Worm (Caenorhabditis elegans) whole organism, young adult: ENCODE data around the gene Y22F5A.11.

Experiments used
- hmg-1.2 ChIP-seq: fragments of 200-800 bp; sonication (Bioruptor generic); IDR thresholded peaks from 2 replicates; pipeline ENCODE4 v1.3.6; 2022; ENCODE audit warnings: missing genetic modification reagents, missing genetic modification characterization, missing compliant biosample characterization
- madf-6 ChIP-seq: fragments of 200-800 bp; sonication (Bioruptor generic); IDR thresholded peaks from 2 replicates; pipeline ENCODE4 v1.3.6; 2022; ENCODE audit warnings: missing genetic modification reagents, missing genetic modification characterization, missing compliant biosample characterization
- unc-130 ChIP-seq: sonication (generic microtip); optimal IDR thresholded peaks from 2 replicates; lab custom pipeline; 2016; ENCODE audit warnings: missing genetic modification reagents, missing genetic modification characterization, missing compliant biosample characterization

ce11 chrV:10281374-10281773 is 5.9 kb upstream of the Y22F5A.11 start, which contains the start of gene lys-2:
- no peak for TF ChIP-seq hmg-1.2 (GFP tag; lab: Robert Waterston, UW)
- no peak for TF ChIP-seq unc-130 (GFP tag; lab: Kevin White, UChicago)
- no peak for TF ChIP-seq madf-6 (GFP tag; lab: Robert Waterston, UW)
